Worm (Caenorhabditis elegans) whole organism, L4 larva: Measurements from ENCODE around the gene C55A1.11.

Experiments
- F44E2.7 ChIP-seq: fragments of 200-800 bp; sonication (Bioruptor generic); IDR thresholded peaks from 2 replicates; pipeline ENCODE4 v2.1.2; 2022; ENCODE audit warnings: missing genetic modification characterization, missing compliant biosample characterization
- F49E8.2 ChIP-seq: sonication (generic microtip); optimal IDR thresholded peaks from 2 replicates; lab custom pipeline; 2016; ENCODE audit warnings: missing compliant biosample characterization, mild to moderate bottlenecking, missing genetic modification characterization, borderline replicate concordance
- R02D3.7 ChIP-seq: fragments of 150-350 bp; sonication (generic microtip); optimal IDR thresholded peaks from 3 replicates; lab custom pipeline; 2014; ENCODE audit warnings: missing biosample characterization, missing genetic modification characterization
- T20F7.1 ChIP-seq: fragments of 200-800 bp; sonication (Bioruptor generic); optimal IDR thresholded peaks from 2 replicates; lab custom pipeline; 2018; ENCODE audit warnings: mild to moderate bottlenecking, missing genetic modification characterization, missing compliant biosample characterization
- Y105C5A.15 ChIP-seq: fragments of 200-800 bp; sonication (Bioruptor generic); IDR thresholded peaks from 2 replicates; pipeline ENCODE4 v1.3.6; 2022; ENCODE audit warnings: missing genetic modification characterization, missing compliant biosample characterization
- Y48G9A.11 ChIP-seq: fragments of 200-800 bp; sonication (Bioruptor generic); IDR thresholded peaks from 2 replicates; pipeline ENCODE4 v1.3.6; 2022; ENCODE audit warnings: missing genetic modification reagents, missing genetic modification characterization, missing compliant biosample characterization
- aha-1 ChIP-seq: fragments of 150-350 bp; peaks from one replicate; lab custom pipeline; 2014; ENCODE audit warnings: missing biosample characterization, missing genetic modification characterization
- arid-1 ChIP-seq: fragments of 200-800 bp; sonication (Bioruptor generic); conservative IDR thresholded peaks from 2 replicates; pipeline ENCODE4 v1.3.6; 2022; ENCODE audit warnings: missing genetic modification reagents, missing genetic modification characterization, missing compliant biosample characterization
- attf-4 ChIP-seq: sonication (generic microtip); optimal IDR thresholded peaks from 3 replicates; lab custom pipeline; 2017; ENCODE audit warnings: missing biosample characterization, missing genetic modification characterization
- ceh-44 ChIP-seq: fragments of 200-800 bp; sonication (Bioruptor generic); IDR thresholded peaks from 2 replicates; pipeline ENCODE4 v1.3.6; 2022; ENCODE audit warnings: missing genetic modification reagents, missing genetic modification characterization, missing compliant biosample characterization
- ces-1 ChIP-seq: fragments of 150-350 bp; sonication (generic microtip); optimal IDR thresholded peaks from 4 replicates; lab custom pipeline; 2014; ENCODE audit warnings: missing biosample characterization, missing genetic modification reagents, missing genetic modification characterization
- daf-12 ChIP-seq: fragments of 150-350 bp; optimal IDR thresholded peaks from 2 replicates; lab custom pipeline; 2014; ENCODE audit warnings: missing biosample characterization, missing genetic modification reagents, missing genetic modification characterization
- daf-16 ChIP-seq, 3 experiments: sonication (generic microtip); optimal IDR thresholded peaks; 2 replicates each; lab custom pipeline; 2016 to 2017; ENCODE audit warnings: missing genetic modification characterization in 3 of 3, missing genetic modification reagents in 3 of 3, mild to moderate bottlenecking in 2 of 3, missing compliant biosample characterization in 2 of 3, missing biosample characterization in 1 of 3, moderate library complexity in 1 of 3
- daf-8 ChIP-seq: fragments of 200-800 bp; sonication (Bioruptor generic); IDR thresholded peaks from 2 replicates; pipeline ENCODE4 v1.3.6; 2022; ENCODE audit warnings: missing genetic modification characterization, missing compliant biosample characterization
- dpl-1 ChIP-seq: fragments of 150-350 bp; optimal IDR thresholded peaks from 2 replicates; lab custom pipeline; 2014; ENCODE audit warnings: missing biosample characterization, missing genetic modification reagents, missing genetic modification characterization
- duxl-1 ChIP-seq: sonication (generic microtip); optimal IDR thresholded peaks from 2 replicates; lab custom pipeline; 2016; ENCODE audit warnings: mild to moderate bottlenecking, missing genetic modification characterization, moderate library complexity, missing compliant biosample characterization; ENCODE audit not compliant: poor library complexity
- fos-1 ChIP-seq: fragments of 150-350 bp; optimal IDR thresholded peaks from 2 replicates; lab custom pipeline; 2014; ENCODE audit warnings: missing biosample characterization, missing genetic modification characterization
- gei-8 ChIP-seq: fragments of 200-800 bp; sonication (Bioruptor generic); optimal IDR thresholded peaks from 2 replicates; lab custom pipeline; 2018; ENCODE audit warnings: mild to moderate bottlenecking, missing genetic modification characterization, missing compliant biosample characterization
- hlh-30 ChIP-seq: sonication (generic microtip); optimal IDR thresholded peaks from 2 replicates; lab custom pipeline; 2017; ENCODE audit warnings: antibody characterized with exemption, mild to moderate bottlenecking, missing genetic modification characterization, missing compliant biosample characterization; ENCODE audit not compliant: insufficient read depth
- hmg-1.1 ChIP-seq: fragments of 200-800 bp; sonication (Bioruptor generic); IDR thresholded peaks from 2 replicates; pipeline ENCODE4 v1.3.6; 2022; ENCODE audit warnings: missing genetic modification reagents, missing genetic modification characterization, missing compliant biosample characterization
- jun-1 ChIP-seq: fragments of 150-350 bp; optimal IDR thresholded peaks from 2 replicates; lab custom pipeline; 2014; ENCODE audit warnings: missing biosample characterization, missing genetic modification reagents, missing genetic modification characterization
- lim-7 ChIP-seq: fragments of 200-800 bp; sonication (Bioruptor generic); IDR thresholded peaks from 2 replicates; pipeline ENCODE4 v1.3.6; 2022; ENCODE audit warnings: missing genetic modification characterization, missing compliant biosample characterization
- lin-1 ChIP-seq: fragments of 200-800 bp; sonication (Bioruptor generic); IDR thresholded peaks from 2 replicates; pipeline ENCODE4 v1.3.6; 2022; ENCODE audit warnings: missing genetic modification reagents, missing genetic modification characterization, missing compliant biosample characterization
- lin-15B ChIP-seq: fragments of 150-350 bp; sonication (generic microtip); optimal IDR thresholded peaks from 3 replicates; lab custom pipeline; 2014; ENCODE audit warnings: missing biosample characterization, missing genetic modification characterization
- lin-29 ChIP-seq: fragments of 200-800 bp; sonication (Bioruptor generic); IDR thresholded peaks from 2 replicates; pipeline ENCODE4 v1.3.6; 2022; ENCODE audit warnings: missing genetic modification reagents, missing genetic modification characterization, missing compliant biosample characterization
- lin-38 ChIP-seq: fragments of 200-800 bp; sonication (Bioruptor generic); IDR thresholded peaks from 2 replicates; pipeline ENCODE4 v1.3.6; 2022; ENCODE audit warnings: missing genetic modification reagents, missing genetic modification characterization, missing compliant biosample characterization
- lsy-2 ChIP-seq, 2 experiments: fragments of 150-350 bp in 1 of 2; sonication (generic microtip) in 1 of 2; optimal IDR thresholded peaks; 2 replicates each; lab custom pipeline; 2014 to 2017; ENCODE audit warnings: missing biosample characterization in 2 of 2, missing genetic modification characterization in 2 of 2
- mdl-1 ChIP-seq, 2 experiments: fragments of 150-350 bp in 1 of 2; sonication (generic microtip) in 1 of 2; optimal IDR thresholded peaks; 2 replicates each; lab custom pipeline; 2014 to 2017; ENCODE audit warnings: missing biosample characterization in 2 of 2, missing genetic modification characterization in 2 of 2
- nhr-10 ChIP-seq: fragments of 150-350 bp; optimal IDR thresholded peaks from 2 replicates; lab custom pipeline; 2014; ENCODE audit warnings: missing biosample characterization, missing genetic modification characterization
- nhr-11 ChIP-seq: fragments of 150-350 bp; optimal IDR thresholded peaks from 2 replicates; lab custom pipeline; 2014; ENCODE audit warnings: missing biosample characterization, missing genetic modification characterization
- nhr-111 ChIP-seq: fragments of 200-800 bp; sonication (Bioruptor generic); optimal IDR thresholded peaks from 2 replicates; lab custom pipeline; 2018; ENCODE audit warnings: mild to moderate bottlenecking, missing genetic modification characterization, missing compliant biosample characterization
- nhr-41 ChIP-seq: fragments of 200-800 bp; sonication (Bioruptor generic); IDR thresholded peaks from 2 replicates; pipeline ENCODE4 v1.3.6; 2022; ENCODE audit warnings: missing genetic modification reagents, missing genetic modification characterization, missing compliant biosample characterization
- nhr-48 ChIP-seq: sonication (generic microtip); optimal IDR thresholded peaks from 2 replicates; lab custom pipeline; 2016; ENCODE audit warnings: mild to moderate bottlenecking, missing genetic modification characterization, missing compliant biosample characterization
- nhr-6 ChIP-seq: fragments of 150-350 bp; optimal IDR thresholded peaks from 2 replicates; lab custom pipeline; 2014; ENCODE audit warnings: missing biosample characterization, missing genetic modification characterization
- nhr-77 ChIP-seq: fragments of 150-350 bp; optimal IDR thresholded peaks from 2 replicates; lab custom pipeline; 2014; ENCODE audit warnings: missing biosample characterization, missing genetic modification characterization
- php-3 ChIP-seq: fragments of 200-800 bp; sonication (Bioruptor generic); IDR thresholded peaks from 2 replicates; pipeline ENCODE4 v1.3.6; 2022; ENCODE audit warnings: missing genetic modification reagents, missing genetic modification characterization, missing compliant biosample characterization
- saeg-2 ChIP-seq: fragments of 200-800 bp; sonication (Bioruptor generic); IDR thresholded peaks from 2 replicates; pipeline ENCODE4 v1.3.6; 2022; ENCODE audit warnings: missing genetic modification reagents, missing genetic modification characterization, missing compliant biosample characterization
- set-16 ChIP-seq: fragments of 200-800 bp; sonication (Bioruptor generic); IDR thresholded peaks from 2 replicates; pipeline ENCODE4 v1.3.6; 2022; ENCODE audit warnings: missing genetic modification reagents, missing genetic modification characterization, missing compliant biosample characterization
- skn-1 ChIP-seq: fragments of 150-350 bp; optimal IDR thresholded peaks from 2 replicates; lab custom pipeline; 2014; ENCODE audit warnings: missing biosample characterization, missing genetic modification characterization
- snpc-1.2 ChIP-seq: fragments of 200-800 bp; sonication (Bioruptor generic); IDR thresholded peaks from 2 replicates; pipeline ENCODE4 v1.3.6; 2022; ENCODE audit warnings: missing genetic modification reagents, missing genetic modification characterization, missing compliant biosample characterization
- spr-1 ChIP-seq: sonication (generic microtip); optimal IDR thresholded peaks from 2 replicates; lab custom pipeline; 2016; ENCODE audit warnings: mild to moderate bottlenecking, missing genetic modification characterization, missing compliant biosample characterization
- tag-97 ChIP-seq: fragments of 200-800 bp; sonication (Bioruptor generic); IDR thresholded peaks from 2 replicates; pipeline ENCODE4 v1.3.6; 2022; ENCODE audit warnings: missing genetic modification characterization, missing compliant biosample characterization
- unc-62 ChIP-seq, 3 experiments: fragments of 150-350 bp in 1 of 3; sonication (generic microtip); optimal IDR thresholded peaks in 2 of 3; peaks in 1 of 3; 1 replicate in 1 of 3; 2 replicates in 2 of 3; lab custom pipeline; 2014 to 2017; ENCODE audit warnings: missing biosample characterization in 3 of 3, missing genetic modification characterization in 3 of 3, missing genetic modification reagents in 3 of 3, missing genotype in 1 of 3
- vab-7 ChIP-seq: fragments of 200-800 bp; sonication (Bioruptor generic); IDR thresholded peaks from 2 replicates; pipeline ENCODE4 v1.3.6; 2022; ENCODE audit warnings: missing genetic modification reagents, missing genetic modification characterization, missing compliant biosample characterization
- zip-11 ChIP-seq: fragments of 200-800 bp; sonication (Bioruptor generic); IDR thresholded peaks from 2 replicates; pipeline ENCODE4 v1.3.6; 2022; ENCODE audit warnings: missing genetic modification characterization, missing compliant biosample characterization
- ztf-11 ChIP-seq: fragments of 150-350 bp; optimal IDR thresholded peaks from 2 replicates; lab custom pipeline; 2014; ENCODE audit warnings: missing biosample characterization, missing genetic modification characterization
- ztf-7 ChIP-seq: fragments of 150-350 bp; optimal IDR thresholded peaks from 2 replicates; lab custom pipeline; 2014; ENCODE audit warnings: missing biosample characterization, missing genetic modification characterization

The C55A1.11 gene

DNA sequence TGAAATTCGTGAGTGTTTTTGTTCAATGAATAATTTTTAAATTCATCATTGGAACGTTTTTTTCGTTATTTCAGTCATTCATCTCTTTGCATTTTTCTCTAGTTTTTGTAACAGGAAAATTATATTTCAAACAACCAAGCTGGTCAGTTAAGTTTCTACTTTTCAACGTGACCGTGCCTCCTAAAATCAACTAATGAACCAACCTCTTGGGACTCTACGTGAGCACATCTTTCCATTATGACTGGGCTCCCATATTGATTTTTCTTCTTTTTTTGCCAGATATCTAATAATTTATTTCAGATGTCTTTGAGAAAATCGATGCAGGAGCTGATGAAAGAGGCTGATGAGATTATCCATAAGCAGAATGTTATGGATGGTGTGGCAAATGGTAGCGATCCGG, at the start of gene C55A1.11:
Gene C55A1.11 (plus strand): TSS at position 301 of the 400 bp plus-strand sequence.
- TF ChIP-seq nhr-77: no peak

ce11 chrV:15577395-15577896, 48.2 kb upstream of the C55A1.11 start, which contains the start of gene atx-3:
Gene atx-3, minus strand, starts transcription at chrV:15577445.
- TF ChIP-seq lin-38 (GFP tag; lab: Robert Waterston, UW) (no peak), hlh-30 (tag; lab: Kevin White, UChicago) (peak; percentile 4), lin-1 (GFP tag; lab: Robert Waterston, UW) (no peak), gei-8 (GFP tag; lab: Kevin White, UChicago) (no peak), Y48G9A.11 (GFP tag; lab: Robert Waterston, UW) (peak; percentile 37; the same call in 1 of the 2 replicates), nhr-10 (no peak), php-3 (GFP tag; lab: Robert Waterston, UW) (no peak)

DNA sequence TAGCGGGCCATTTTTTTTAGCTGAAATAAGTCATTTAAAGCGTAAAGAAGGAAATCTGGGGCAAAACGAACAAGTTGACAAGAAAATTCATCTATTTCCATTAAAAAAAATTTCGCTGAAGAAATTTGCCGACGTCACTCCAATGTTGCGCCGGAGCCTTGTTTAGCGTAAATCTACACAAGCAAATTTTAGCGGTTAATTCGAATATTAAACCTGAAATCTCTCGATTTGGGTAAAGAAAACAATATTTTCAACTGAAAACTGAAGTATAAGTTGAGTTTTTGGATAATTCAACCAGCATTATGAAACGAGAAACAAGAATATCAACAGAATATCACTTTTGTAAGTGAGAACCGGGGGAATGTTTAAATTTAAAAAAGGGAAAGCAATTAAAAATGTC, 47.3 kb upstream of the C55A1.11 start, which contains the start of gene F28F8.9:
Gene F28F8.9 (minus strand): TSS at position 288 of the 400 bp plus-strand sequence.
- TF ChIP-seq set-16 (GFP tag; lab: Robert Waterston, UW): no peak
- TF ChIP-seq jun-1 (tag; lab: Kevin White, UChicago): no peak
- TF ChIP-seq saeg-2: no peak
- no peak for TF ChIP-seq skn-1 (tag; lab: Kevin White, UChicago)
- no peak for TF ChIP-seq nhr-11 (tag; lab: Kevin White, UChicago)
- no peak for TF ChIP-seq nhr-48 (tag; lab: Kevin White, UChicago)
- TF ChIP-seq Y105C5A.15 (GFP tag; lab: Robert Waterston, UW): no peak
- no peak for TF ChIP-seq hmg-1.1
- TF ChIP-seq aha-1: no peak
- TF ChIP-seq ceh-44 (GFP tag; lab: Robert Waterston, UW): no peak
- no peak for TF ChIP-seq daf-12 (tag; lab: Kevin White, UChicago)
- peak; percentile 89 for TF ChIP-seq dpl-1
- TF ChIP-seq F49E8.2: no peak
- peak in 1 of 2 experiments; percentile 76 for TF ChIP-seq lsy-2 (tag; optimal IDR thresholded peaks at IDR 0.05; lab: Kevin White, UChicago)
- no peak for TF ChIP-seq vab-7 (GFP tag; lab: Robert Waterston, UW)
- no peak for TF ChIP-seq nhr-111
- no peak for TF ChIP-seq tag-97 (GFP tag; lab: Robert Waterston, UW)
- TF ChIP-seq lin-15B (tag; lab: Kevin White, UChicago): no peak
- TF ChIP-seq daf-8 (GFP tag; lab: Robert Waterston, UW): no peak
- peak; percentile 54 for TF ChIP-seq R02D3.7 (tag; lab: Kevin White, UChicago)
- TF ChIP-seq nhr-41: no peak
- TF ChIP-seq lin-38 (GFP tag; lab: Robert Waterston, UW): peak; percentile 11; the same call in 1 of the 2 replicates
- TF ChIP-seq daf-16 (GFP tag; optimal IDR thresholded peaks at IDR 0.05; lab: Kevin White, UChicago): no peak
- TF ChIP-seq daf-16 (tag; optimal IDR thresholded peaks at IDR 0.05; lab: Kevin White, UChicago): no peak
- peak; percentile 30 for TF ChIP-seq hlh-30 (tag; lab: Kevin White, UChicago)
- no peak for TF ChIP-seq lin-29 (GFP tag; lab: Robert Waterston, UW)
- TF ChIP-seq arid-1 (GFP tag; lab: Robert Waterston, UW): no peak
- no peak for TF ChIP-seq fos-1
- TF ChIP-seq attf-4 (tag; lab: Kevin White, UChicago): no peak
- TF ChIP-seq nhr-6 (tag; lab: Kevin White, UChicago): peak; percentile 21
- no peak for TF ChIP-seq snpc-1.2 (GFP tag; lab: Robert Waterston, UW)
- peak in 1 of 2 experiments; percentile 77 for TF ChIP-seq unc-62 (GFP tag; optimal IDR thresholded peaks at IDR 0.05 in 1 of 2; lab: Kevin White, UChicago)
- no peak for TF ChIP-seq unc-62 (tag; optimal IDR thresholded peaks at IDR 0.05; lab: Kevin White, UChicago)
- TF ChIP-seq ztf-11 (tag; lab: Kevin White, UChicago): no peak
- TF ChIP-seq T20F7.1 (GFP tag; lab: Kevin White, UChicago): peak; percentile 95
- TF ChIP-seq ces-1: no peak
- TF ChIP-seq lim-7: no peak
- TF ChIP-seq mdl-1 (tag; optimal IDR thresholded peaks at IDR 0.05; lab: Kevin White, UChicago): no peak
- TF ChIP-seq ztf-7 (tag; lab: Kevin White, UChicago): no peak
- no peak for TF ChIP-seq F44E2.7
- no peak for TF ChIP-seq duxl-1 (tag; lab: Kevin White, UChicago)
- no peak for TF ChIP-seq spr-1
- no peak for TF ChIP-seq nhr-77
- no peak for TF ChIP-seq zip-11 (GFP tag; lab: Robert Waterston, UW)
